Worm (Caenorhabditis elegans) whole organism, late embryonic: Measurements from ENCODE around the gene F26G1.3.

Source experiments
- Y22D7AL.16 ChIP-seq: sonication (generic microtip); optimal IDR thresholded peaks from 2 replicates; lab custom pipeline; 2016; ENCODE audit warnings: missing genetic modification characterization, missing compliant biosample characterization
- ama-1 ChIP-seq: fragments of 150-350 bp; optimal IDR thresholded peaks from 2 replicates; lab custom pipeline; 2014
- ets-4 ChIP-seq: sonication (generic microtip); optimal IDR thresholded peaks from 2 replicates; lab custom pipeline; 2016; ENCODE audit warnings: missing genetic modification characterization, missing compliant biosample characterization
- fkh-10 ChIP-seq: fragments of 150-350 bp; optimal IDR thresholded peaks from 2 replicates; lab custom pipeline; 2014; ENCODE audit warnings: missing biosample characterization, missing genetic modification reagents, missing genetic modification characterization
- pqm-1 ChIP-seq: sonication (generic microtip); optimal IDR thresholded peaks from 2 replicates; lab custom pipeline; 2016; ENCODE audit warnings: missing genetic modification characterization, missing compliant biosample characterization
- rnt-1 ChIP-seq: sonication (generic microtip); optimal IDR thresholded peaks from 2 replicates; lab custom pipeline; 2016; ENCODE audit warnings: missing genetic modification characterization, missing compliant biosample characterization

- TF ChIP-seq pqm-1, result no peak
- no peak for TF ChIP-seq ama-1 (lab: Kevin White, UChicago)
- TF ChIP-seq fkh-10 (GFP tag; lab: Kevin White, UChicago), result no peak
- TF ChIP-seq rnt-1 (tag; lab: Kevin White, UChicago), result no peak
- no peak for TF ChIP-seq Y22D7AL.16 (tag; lab: Kevin White, UChicago)
- no peak for TF ChIP-seq ets-4
Measured at ce11 chrII:4728687-4729086, 29.9 kb upstream of the F26G1.3 start.
